Worm (Caenorhabditis elegans) whole organism, L4/young adult: ENCODE results near the gene hum-6.

ENCODE experiments used
- W03F9.2 ChIP-seq: fragments of 150-350 bp; optimal IDR thresholded peaks from 2 replicates; lab custom pipeline; 2014; ENCODE audit warnings: missing biosample characterization, missing genetic modification characterization
- dao-5 ChIP-seq: sonication (generic microtip); optimal IDR thresholded peaks from 2 replicates; lab custom pipeline; 2016; ENCODE audit warnings: missing genotype, missing genetic modification characterization, moderate library complexity, missing compliant biosample characterization
- him-1 ChIP-seq: sonication (generic microtip); optimal IDR thresholded peaks from 2 replicates; lab custom pipeline; 2016; ENCODE audit warnings: missing genotype, missing genetic modification reagents, missing genetic modification characterization, missing compliant biosample characterization

The hum-6 gene

DNA sequence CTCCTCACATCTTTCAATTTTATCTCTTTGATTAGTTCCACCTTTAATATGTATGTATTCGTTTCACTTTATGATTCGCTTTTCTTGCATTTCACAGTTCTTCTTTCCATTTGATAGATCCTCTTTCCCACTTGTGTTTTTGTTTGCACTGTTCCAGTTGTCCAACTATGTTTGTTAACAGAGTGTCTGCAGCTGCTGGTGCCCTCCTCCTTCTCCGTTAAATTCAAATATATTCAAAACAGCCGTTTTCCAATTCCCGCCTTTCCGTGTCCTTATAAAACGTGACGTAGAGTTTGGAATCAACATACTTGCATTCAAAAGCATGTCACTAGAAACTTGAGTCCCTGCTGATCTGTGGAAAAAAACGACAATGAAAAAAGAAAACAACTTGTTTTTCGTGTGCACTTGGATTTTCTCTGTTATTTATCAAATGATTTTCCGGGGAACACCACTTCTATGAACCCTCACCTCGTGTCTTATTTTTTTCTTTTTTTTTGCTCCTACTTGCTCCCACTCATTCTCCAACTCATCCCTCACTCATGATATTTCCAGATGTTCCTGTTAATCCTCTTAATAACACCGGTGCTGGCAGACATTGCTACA, 8.6 kb upstream of the hum-6 start, which contains the start of gene T10H10.2:
TSS of gene T10H10.2 (plus strand) at position 553 of the 603 bp plus-strand sequence.
- TF ChIP-seq dao-5 (tag; lab: Kevin White, UChicago) (no peak), W03F9.2 (tag; lab: Kevin White, UChicago) (no peak), him-1 (no peak)

DNA sequence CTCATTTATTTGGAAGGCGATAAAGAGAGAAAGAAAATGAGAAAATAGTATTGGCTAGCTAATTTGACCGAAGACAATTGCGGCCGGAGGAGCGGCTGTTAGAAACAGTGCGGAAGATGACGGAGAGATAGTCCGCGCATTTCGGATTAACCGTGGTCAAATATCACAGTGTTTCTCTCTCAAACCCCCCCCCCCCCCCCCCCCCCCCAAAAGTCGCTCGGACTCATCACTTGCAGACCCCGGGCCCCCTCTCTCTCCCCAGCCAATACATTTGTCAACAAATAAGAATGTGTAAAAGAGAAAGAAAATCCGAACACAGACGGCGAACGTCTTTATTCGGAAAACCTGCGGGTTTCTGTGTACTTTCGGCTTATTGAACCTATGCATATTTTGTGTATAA, 1.1 kb upstream of the hum-6 start:
- TF ChIP-seq him-1 (no peak), dao-5 (tag; lab: Kevin White, UChicago) (no peak), W03F9.2 (tag; lab: Kevin White, UChicago) (no peak)

DNA sequence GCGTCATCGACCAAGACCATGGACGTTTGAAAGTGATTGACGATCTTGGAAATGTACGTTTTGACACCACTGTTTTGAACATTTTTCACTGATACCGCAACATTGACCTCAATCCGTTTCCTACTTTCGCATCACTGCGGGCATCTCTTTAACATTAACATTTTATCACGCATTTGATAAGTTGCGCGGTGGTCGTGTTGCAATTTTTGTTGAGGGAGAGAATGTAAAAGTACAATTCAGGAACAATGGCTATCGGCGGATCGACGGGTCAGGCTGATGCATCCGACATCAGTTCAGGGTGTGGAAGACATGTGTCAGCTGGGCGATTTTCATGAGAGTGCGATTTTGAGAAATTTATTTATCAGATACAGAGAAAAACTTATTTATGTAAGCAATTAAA, 371 bp downstream of the hum-6 start:
- no peak for TF ChIP-seq dao-5 (tag; lab: Kevin White, UChicago)
- no peak for TF ChIP-seq W03F9.2 (tag; lab: Kevin White, UChicago)
- TF ChIP-seq him-1, result no peak

DNA sequence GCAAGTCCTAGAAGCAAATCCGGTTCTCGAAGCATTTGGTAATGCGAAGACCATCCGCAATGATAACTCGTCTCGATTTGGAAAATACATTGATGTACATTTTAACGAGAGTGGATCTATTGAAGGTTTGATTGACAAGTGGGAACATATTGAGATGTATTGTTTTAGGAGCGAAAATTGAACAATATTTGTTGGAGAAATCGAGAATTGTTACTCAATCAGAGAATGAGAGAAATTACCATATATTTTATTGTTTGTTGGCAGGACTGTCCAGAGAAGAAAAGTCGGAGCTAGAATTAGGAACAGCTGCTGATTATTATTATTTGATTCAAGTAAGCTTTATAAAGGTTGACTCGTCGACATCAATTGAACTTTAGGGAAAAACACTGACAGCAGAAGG, 1.6 kb downstream of the hum-6 start:
- no peak for TF ChIP-seq him-1
- TF ChIP-seq dao-5 (tag; lab: Kevin White, UChicago), result no peak
- no peak for TF ChIP-seq W03F9.2 (tag; lab: Kevin White, UChicago)

DNA sequence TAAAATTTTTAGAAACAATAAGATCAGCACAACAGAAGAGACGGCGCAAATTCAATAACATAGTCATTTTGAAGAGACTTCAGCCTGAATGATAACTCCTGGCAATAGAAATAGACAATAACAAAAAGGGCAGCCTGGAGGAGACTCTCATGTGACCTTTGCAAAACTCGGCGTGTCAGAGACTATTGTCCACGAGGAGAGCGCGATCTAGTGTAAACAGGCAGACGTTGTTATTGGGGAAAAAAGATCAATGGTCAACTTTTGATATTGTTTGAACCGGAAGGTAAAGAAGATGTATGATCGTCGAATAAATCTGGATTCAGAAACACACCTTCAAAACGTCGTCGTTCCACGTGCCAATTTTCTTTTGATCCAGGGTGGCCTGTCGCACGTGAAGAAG, 13.3 kb downstream of the hum-6 start:
- TF ChIP-seq W03F9.2 (tag; lab: Kevin White, UChicago) (no peak), him-1 (no peak), dao-5 (tag; lab: Kevin White, UChicago) (no peak)

DNA sequence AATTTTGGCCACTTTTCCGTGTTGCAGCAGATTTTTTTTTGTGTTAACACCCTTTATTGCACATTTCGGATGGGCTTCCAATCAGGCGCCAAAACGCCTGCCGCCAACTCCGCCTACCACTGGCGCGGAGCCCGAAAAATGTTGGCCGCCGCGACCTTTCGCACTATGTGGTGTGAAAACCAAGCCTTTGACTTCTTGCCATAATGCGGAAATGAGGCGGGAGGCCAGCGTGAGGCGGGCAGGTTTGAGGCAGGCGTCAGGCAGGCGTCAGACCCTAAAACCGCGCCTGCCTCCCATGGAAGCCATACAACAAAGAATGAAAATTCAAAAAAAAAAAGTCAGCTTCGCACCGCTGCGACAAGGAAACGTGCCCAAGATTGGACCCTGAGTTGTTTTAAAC, 14.0 kb downstream of the hum-6 start:
- no peak for TF ChIP-seq W03F9.2 (tag; lab: Kevin White, UChicago)
- TF ChIP-seq him-1, result no peak
- TF ChIP-seq dao-5 (tag; lab: Kevin White, UChicago), result no peak

DNA sequence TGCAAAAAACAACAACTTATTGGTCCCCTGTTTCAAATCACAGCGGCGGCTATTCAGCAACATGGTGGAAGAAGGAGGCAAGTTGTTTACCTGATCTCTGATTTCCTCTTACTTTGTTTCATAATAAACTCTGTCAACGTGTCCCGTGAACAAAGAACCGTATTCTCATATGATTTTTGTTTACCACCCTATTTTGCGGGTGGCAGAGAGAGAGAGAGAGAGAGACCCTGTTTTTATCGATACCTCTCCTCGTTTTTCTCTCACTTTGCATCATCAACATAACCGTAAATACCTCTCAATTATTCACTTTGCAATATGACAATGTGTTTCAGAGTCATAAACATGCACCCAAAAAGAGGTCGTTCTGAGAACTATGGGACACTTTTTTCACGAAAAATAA, 14.6 kb downstream of the hum-6 start:
- TF ChIP-seq W03F9.2 (tag; lab: Kevin White, UChicago) (no peak), dao-5 (tag; lab: Kevin White, UChicago) (no peak), him-1 (no peak)

DNA sequence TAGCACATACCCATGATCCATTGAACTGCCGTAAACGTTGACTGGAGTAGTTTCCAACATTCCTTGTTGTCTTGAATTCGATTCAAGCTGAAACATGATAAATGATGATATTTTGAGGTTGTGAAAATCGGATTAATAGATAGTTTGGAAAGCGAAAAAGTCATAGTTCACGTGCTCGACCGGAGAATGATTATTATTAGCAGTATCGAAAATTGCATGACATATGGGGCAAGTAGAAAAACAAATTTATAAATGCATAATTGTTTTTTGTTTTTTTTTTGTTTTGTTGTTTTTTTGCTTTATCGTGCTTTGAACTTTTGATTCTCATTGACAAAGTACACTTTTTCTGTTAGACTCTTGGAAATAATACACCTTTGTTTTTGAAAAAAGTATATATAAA, 16.4 kb downstream of the hum-6 start, which contains the start of gene aakg-4:
TSS of gene aakg-4 (minus strand) at position 101 of the 400 bp plus-strand sequence.
- TF ChIP-seq dao-5 (tag; lab: Kevin White, UChicago) (no peak), W03F9.2 (tag; lab: Kevin White, UChicago) (no peak), him-1 (no peak)

DNA sequence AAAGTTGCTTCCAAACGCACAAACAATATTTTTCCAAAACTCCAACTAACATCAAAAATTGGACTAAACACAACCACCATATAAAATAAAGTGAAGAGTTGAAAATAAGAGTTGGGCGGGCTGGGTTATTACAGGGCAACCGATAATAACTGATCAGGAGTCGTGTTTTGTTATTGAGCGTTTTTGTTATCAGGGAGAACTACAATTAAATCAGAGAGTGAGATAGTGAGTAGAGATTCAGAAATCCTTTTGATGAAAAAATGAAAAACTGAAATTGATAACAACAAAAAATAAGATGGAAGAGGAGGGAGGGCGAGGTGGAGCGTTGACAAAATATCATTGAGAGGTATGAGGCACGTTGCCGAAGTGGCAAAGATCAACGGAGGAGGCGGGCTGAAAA, 17.7 kb downstream of the hum-6 start:
- TF ChIP-seq dao-5 (tag; lab: Kevin White, UChicago) (no peak), him-1 (no peak), W03F9.2 (tag; lab: Kevin White, UChicago) (no peak)

DNA sequence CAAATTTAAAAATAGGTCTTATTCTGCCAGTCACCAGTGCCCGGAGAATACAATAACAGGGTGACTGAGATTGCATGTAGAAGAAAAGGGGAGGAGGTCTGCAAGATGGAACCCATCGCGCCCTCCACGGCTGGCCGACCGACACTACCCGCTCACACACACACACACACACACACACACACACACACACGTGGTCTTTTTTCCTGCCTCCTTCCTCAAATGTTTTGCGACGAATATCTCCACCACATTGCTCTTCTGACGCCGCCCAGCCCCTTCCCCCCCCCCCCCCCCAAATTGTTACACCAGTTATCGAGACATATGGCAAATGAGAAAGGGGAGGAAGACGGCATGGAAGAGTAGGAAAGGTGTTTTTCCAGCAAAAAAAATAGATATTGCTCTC, 18.9 kb downstream of the hum-6 start:
- TF ChIP-seq him-1, result no peak
- no peak for TF ChIP-seq dao-5 (tag; lab: Kevin White, UChicago)

DNA sequence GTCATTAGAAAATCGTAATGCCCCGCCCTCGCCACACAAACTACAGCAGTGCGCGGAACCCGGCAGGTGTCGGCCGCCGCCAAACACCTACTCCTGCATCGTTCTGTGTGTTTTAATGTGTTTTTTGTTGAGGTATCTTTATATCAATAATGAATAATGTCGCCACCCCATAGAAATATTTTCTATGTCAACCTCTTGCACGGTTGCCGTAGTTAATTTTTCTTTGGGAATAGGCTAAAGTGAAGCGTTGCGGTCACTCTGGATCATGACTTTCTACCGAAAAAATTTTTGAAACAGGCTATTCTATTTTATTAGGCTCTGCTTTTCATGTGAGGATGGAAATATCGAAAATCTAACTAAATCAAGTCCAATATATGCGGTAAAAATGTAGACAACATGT, 26.0 kb downstream of the hum-6 start:
- no peak for TF ChIP-seq dao-5 (tag; lab: Kevin White, UChicago)
- no peak for TF ChIP-seq W03F9.2 (tag; lab: Kevin White, UChicago)
- TF ChIP-seq him-1, result no peak

DNA sequence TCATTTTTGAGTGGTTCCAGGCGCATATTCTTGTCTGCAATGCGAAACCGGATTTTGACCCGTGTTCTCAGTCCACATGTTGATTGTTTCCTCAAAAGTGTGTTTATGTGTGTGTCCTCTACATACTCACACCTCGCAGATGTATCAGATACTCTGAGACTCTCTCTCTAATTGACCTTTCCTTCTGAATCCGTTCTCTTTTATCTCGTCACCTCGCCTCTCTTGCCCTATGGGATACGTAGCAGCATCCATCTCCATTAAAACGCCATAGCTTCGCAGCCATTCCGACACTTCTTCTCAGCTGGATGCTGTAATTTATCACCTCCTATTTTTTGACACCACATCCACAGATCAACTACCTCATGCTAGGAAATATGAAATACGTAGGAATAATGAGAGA, 27.6 kb downstream of the hum-6 start:
- no peak for TF ChIP-seq dao-5 (tag; lab: Kevin White, UChicago)
- no peak for TF ChIP-seq W03F9.2 (tag; lab: Kevin White, UChicago)
- no peak for TF ChIP-seq him-1

DNA sequence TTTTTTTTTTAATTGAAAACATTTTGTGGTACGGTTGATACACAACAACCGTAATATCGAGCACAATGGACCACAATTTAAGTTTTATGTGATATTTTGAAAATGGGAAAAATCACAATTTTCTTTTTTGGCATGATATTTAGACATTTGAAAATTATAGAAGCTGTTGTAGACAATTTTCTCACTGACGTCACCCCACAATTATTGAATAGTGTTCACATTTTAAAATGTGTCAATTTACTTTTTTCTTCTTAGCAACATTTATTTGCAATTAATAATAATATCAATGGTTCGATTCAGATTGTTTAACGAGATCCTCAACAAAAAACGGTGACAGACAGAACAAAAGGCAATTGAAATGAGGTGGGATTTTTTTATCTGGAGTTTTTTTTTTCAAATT, 32.5 kb downstream of the hum-6 start, which contains the start of gene T01B6.1:
TSS of gene T01B6.1 (plus strand) at position 301 of the 400 bp plus-strand sequence.
- TF ChIP-seq W03F9.2 (tag; lab: Kevin White, UChicago) (no peak), him-1 (no peak), dao-5 (tag; lab: Kevin White, UChicago) (no peak)

DNA sequence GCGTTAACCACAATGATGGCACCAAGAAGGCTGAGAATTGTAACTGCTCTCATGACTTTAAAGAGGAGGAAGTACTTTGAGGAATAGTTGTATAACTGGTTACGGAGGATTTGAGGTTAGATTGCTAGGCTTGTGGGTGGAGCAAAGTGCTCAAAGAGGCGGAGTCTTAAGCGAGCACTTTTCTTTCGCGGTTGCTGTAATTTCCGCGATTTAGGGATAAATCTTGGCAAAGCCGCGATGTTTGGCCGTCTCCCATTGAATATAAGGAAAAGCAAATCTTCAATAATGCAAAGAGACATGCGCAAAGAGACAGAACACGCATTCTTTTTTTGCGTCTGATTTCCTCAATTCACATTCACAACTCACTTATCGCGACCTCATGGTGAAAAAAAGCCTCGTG, 35.3 kb downstream of the hum-6 start, which contains the start of gene nlp-45:
TSS of gene nlp-45 (minus strand) at position 101 of the 400 bp plus-strand sequence.
- TF ChIP-seq dao-5 (tag; lab: Kevin White, UChicago) (no peak), W03F9.2 (tag; lab: Kevin White, UChicago) (no peak)

DNA sequence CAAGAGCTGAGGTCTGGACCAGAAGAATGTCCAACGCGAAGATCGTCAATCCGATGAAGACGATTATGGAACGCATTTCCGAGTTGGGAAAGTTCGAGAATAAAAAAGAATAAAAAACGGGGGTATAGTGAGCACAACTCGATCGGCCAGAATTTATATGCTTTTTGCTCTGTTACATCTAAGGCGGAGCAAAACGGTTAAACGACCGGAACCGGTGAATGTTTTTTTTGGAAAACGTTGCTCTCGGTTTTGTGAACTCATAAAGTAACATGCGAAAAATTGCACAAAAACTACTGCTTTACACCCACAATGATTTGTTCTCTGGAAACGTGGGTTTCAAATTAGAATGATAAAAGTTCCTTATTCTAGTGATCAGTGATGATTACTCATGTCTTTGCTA, 39.1 kb downstream of the hum-6 start, which contains the start of gene nlp-22:
TSS of gene nlp-22 (minus strand) at position 101 of the 400 bp plus-strand sequence.
- TF ChIP-seq dao-5 (tag; lab: Kevin White, UChicago), result no peak
- TF ChIP-seq W03F9.2 (tag; lab: Kevin White, UChicago), result no peak
- TF ChIP-seq him-1, result no peak
